Worm (Caenorhabditis elegans): ENCODE measurements around the gene srt-50.
A peak's percentile ranks its signal among the peaks of the same experiment; 100 is the strongest.

Gene srt-50

DNA sequence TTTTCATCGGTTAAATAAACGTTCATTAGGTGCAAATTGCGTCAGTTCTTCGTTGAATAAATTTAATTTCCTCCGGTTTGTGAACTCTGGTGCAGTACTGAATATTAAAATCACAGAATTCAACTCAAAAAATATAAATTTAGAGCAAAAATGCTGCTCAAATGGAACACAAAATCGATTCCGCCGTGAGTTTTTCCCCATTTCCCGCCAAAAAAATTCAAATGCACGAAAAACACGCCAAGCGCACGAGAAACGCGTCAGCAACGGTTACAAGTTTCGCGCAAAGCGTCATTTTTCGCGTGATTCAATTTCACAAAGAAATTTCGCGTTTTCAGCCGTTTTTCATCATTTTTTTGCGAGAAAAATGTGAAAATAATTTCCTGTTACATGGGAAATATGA is 35.0 kb upstream of the srt-50 start, which contains the start of gene hrpu-1 (continued):
- TF ChIP-seq nhr-27 (tag; optimal IDR thresholded peaks at IDR 0.05) (no peak), nfyb-1 (GFP tag; IDR thresholded peaks at IDR 0.05) (peak; percentile 73), ceh-91 (GFP tag; IDR thresholded peaks at IDR 0.05) (peak; percentile 23; the same call in 1 of the 2 replicates), sea-2 (GFP tag; IDR thresholded peaks at IDR 0.05) (no peak), efl-1 (GFP tag; optimal IDR thresholded peaks at IDR 0.05) (peak; percentile 88), nhr-90 (tag; optimal IDR thresholded peaks at IDR 0.05) (no peak), akir-1 (GFP tag; optimal IDR thresholded peaks at IDR 0.05) (no peak), K12H6.12 (tag; optimal IDR thresholded peaks at IDR 0.05) (peak; percentile 50)

DNA sequence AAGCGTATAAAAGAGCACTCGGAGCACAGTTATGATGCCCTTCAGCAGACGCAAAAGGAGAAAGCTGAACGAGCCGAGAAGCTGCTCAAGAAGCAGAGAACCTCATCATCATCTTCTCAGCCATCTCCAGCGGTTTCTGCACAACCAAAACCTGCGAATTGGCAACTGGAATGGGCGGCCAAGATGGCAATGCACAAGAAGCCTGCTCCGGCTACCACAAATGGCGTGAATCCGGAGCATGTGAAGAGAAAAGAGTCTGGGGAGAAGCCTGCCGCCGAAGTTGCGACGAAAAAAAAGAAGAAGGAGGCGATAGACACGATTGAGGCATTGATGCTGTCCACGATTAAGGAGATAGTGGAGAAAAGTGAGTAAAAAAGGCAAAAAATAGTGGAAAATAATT is 33.4 kb upstream of the srt-50 start:
- TF ChIP-seq egrh-3 (GFP tag; IDR thresholded peaks at IDR 0.05) (peak; percentile 7; the same call in 1 of the 2 replicates), hmg-1.2 (GFP tag; IDR thresholded peaks at IDR 0.05) (no peak)

DNA sequence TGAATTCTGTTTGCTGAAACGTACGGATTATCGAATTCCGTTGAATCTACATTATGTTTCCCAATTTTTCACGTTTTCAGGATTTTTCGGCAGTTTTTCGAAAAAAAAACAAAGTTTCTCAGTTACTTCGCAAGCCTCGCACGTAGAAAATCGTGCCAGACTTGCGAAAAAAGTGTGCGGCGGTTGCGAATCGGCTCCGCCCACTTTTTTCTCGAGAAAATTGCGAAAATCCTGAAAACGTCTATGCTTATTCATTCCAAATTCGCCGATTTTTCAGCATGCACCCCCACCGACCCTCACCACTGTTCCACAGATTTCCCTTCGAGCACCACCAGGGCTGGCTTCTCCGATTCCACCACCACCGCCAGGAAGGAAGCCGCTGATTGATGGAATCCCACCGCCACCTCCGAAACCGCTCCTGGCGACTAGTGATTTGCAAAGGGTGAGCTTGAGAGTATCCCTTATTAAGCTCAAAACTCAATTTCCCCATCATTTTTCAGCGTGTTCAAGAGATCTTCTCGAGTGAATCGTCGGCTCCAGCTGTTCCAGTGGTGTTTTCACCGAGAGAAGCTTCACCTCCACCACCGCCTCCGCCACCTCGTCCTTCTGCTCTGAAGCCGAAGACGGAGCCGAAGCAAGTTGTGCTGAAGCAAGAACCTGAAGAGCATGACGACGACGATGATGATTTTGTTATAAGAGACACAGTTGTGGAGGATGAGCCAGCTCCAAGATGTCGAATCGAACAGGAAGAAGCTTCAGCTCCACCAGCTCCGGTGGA is 32.1 kb upstream of the srt-50 start:
- TF ChIP-seq nhr-179 (tag; optimal IDR thresholded peaks at IDR 0.05): no peak
- peak; percentile 29 for TF ChIP-seq athp-1 (tag; optimal IDR thresholded peaks at IDR 0.05)
- TF ChIP-seq Y79H2A.3 (GFP tag; conservative IDR thresholded peaks at IDR 0.05): peak; percentile 50; the same call in 1 of the 2 replicates
- 0 out of 2 replicates have a peak, but pooled peaks have one; percentile 40 for TF ChIP-seq Y56A3A.18 (GFP tag; IDR thresholded peaks at IDR 0.05)
- TF ChIP-seq mcd-1 (GFP tag; IDR thresholded peaks at IDR 0.05): peak; percentile 41; the same call in 1 of the 2 replicates
- TF ChIP-seq ama-1 (optimal IDR thresholded peaks at IDR 0.05): no peak
- TF ChIP-seq ama-1 (GFP tag; optimal IDR thresholded peaks at IDR 0.05): peak in 1 of 2 experiments; percentile 45
- TF ChIP-seq tbp1 (GFP tag; optimal IDR thresholded peaks at IDR 0.05): peak; percentile 56
- TF ChIP-seq madf-3 (GFP tag; IDR thresholded peaks at IDR 0.05): peak; percentile 72
- no peak for TF ChIP-seq F23B12.7 (tag; optimal IDR thresholded peaks at IDR 0.05; ENCODE audit: insufficient read depth)
- TF ChIP-seq madf-6 (GFP tag; IDR thresholded peaks at IDR 0.05): peak; percentile 22; the same call in 1 of the 2 replicates
- TF ChIP-seq attf-6 (GFP tag; IDR thresholded peaks at IDR 0.05): peak; percentile 92
- TF ChIP-seq D2030.7 (GFP tag; IDR thresholded peaks at IDR 0.05): peak; percentile 59; the same call in 1 of the 2 replicates
- TF ChIP-seq ceh-58 (GFP tag; IDR thresholded peaks at IDR 0.05): 0 out of 2 replicates have a peak, but pooled peaks have one; percentile 44
- TF ChIP-seq hlh-26 (GFP tag; conservative IDR thresholded peaks at IDR 0.05): 0 out of 2 replicates have a peak, but pooled peaks have one; percentile 30
- TF ChIP-seq egrh-3 (GFP tag; IDR thresholded peaks at IDR 0.05): peak; percentile 20; the same call in 1 of the 2 replicates
- no peak for TF ChIP-seq F22D6.2 (tag; optimal IDR thresholded peaks at IDR 0.05)
- TF ChIP-seq lsl-1 (GFP tag; optimal IDR thresholded peaks at IDR 0.05): peak; percentile 20
- peak; percentile 49 for TF ChIP-seq chd-7 (tag; optimal IDR thresholded peaks at IDR 0.05)
- peak; percentile 49 for TF ChIP-seq F33H1.4 (GFP tag; IDR thresholded peaks at IDR 0.05)
- no peak for TF ChIP-seq nfya-2 (GFP tag; IDR thresholded peaks at IDR 0.05)
- peak; percentile 47 for TF ChIP-seq snpc-1.3 (tag; optimal IDR thresholded peaks at IDR 0.05; ENCODE audit: insufficient read depth)
- TF ChIP-seq dpl-1 (GFP tag; optimal IDR thresholded peaks at IDR 0.05): peak; percentile 15
- TF ChIP-seq hrde-1 (tag; optimal IDR thresholded peaks at IDR 0.05; ENCODE audit: borderline replicate concordance): peak; percentile 49
- TF ChIP-seq zfh-2 (GFP tag; conservative IDR thresholded peaks at IDR 0.05): peak; percentile 68
- peak; percentile 68 for TF ChIP-seq snpc-4 (GFP tag; optimal IDR thresholded peaks at IDR 0.05)
- TF ChIP-seq snpc-4 (tag; optimal IDR thresholded peaks at IDR 0.05): peak in 3 of 4 experiments; percentile 58 to 91 (median 80)
- peak; percentile 77 for TF ChIP-seq F49E8.2 (tag; optimal IDR thresholded peaks at IDR 0.05; ENCODE audit: insufficient read depth)
- TF ChIP-seq ztf-18 (tag; optimal IDR thresholded peaks at IDR 0.05): peak; percentile 76
- peak; percentile 39 for TF ChIP-seq lin-54 (GFP tag; optimal IDR thresholded peaks at IDR 0.05)
- no peak for TF ChIP-seq madf-10 (tag; optimal IDR thresholded peaks at IDR 0.05)
- TF ChIP-seq Y53G8AR.9 (GFP tag; conservative IDR thresholded peaks at IDR 0.05): 0 out of 2 replicates have a peak, but pooled peaks have one; percentile 65
- TF ChIP-seq ztf-28 (GFP tag; IDR thresholded peaks at IDR 0.05): 0 out of 2 replicates have a peak, but pooled peaks have one; percentile 69
- no peak for TF ChIP-seq unc-62 (GFP tag; optimal IDR thresholded peaks at IDR 0.05)

Measured in whole organism, young adult.